Worm (Caenorhabditis elegans): ENCODE measurements around the gene fbxb-85.

DNA sequence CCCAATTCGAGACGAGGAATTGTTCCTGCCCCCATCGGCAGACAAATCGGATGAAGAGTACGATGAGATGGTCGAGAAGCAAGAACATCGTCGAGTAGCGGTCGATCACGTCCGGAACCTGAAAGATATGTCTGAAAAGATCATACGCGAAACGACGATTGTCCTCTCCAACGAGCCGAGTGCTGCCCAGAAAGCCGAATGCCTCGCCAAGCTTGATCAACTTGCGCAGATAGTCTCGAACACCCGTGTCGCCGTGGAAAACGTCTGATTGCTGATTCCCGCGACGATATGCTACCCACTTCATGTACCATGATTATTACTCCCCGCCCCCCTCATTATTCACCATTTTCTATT is 38.3 kb downstream of the fbxb-85 start:
- TF ChIP-seq flt-1 (GFP tag; IDR thresholded peaks at IDR 0.05): no peak
- TF ChIP-seq B0310.2 (tag; optimal IDR thresholded peaks at IDR 0.05): no peak
- TF ChIP-seq tbx-11 (GFP tag; IDR thresholded peaks at IDR 0.05): no peak
- TF ChIP-seq ama-1 (optimal IDR thresholded peaks at IDR 0.05): no peak
- TF ChIP-seq tra-4 (tag; optimal IDR thresholded peaks at IDR 0.05): no peak
- TF ChIP-seq tbx-37 (GFP tag; conservative IDR thresholded peaks at IDR 0.05): no peak
- no peak for TF ChIP-seq hmbx-1 (tag; optimal IDR thresholded peaks at IDR 0.05)
- TF ChIP-seq ceh-13 (GFP tag; optimal IDR thresholded peaks at IDR 0.05): no peak
- no peak for TF ChIP-seq hmg-4 (GFP tag; optimal IDR thresholded peaks at IDR 0.05)
- no peak for TF ChIP-seq ceh-36 (tag; optimal IDR thresholded peaks at IDR 0.05)
- no peak for TF ChIP-seq aly-1 (tag; optimal IDR thresholded peaks at IDR 0.05)
- no peak for TF ChIP-seq sea-1 (GFP tag; conservative IDR thresholded peaks at IDR 0.05)

Measured in whole organism, early embryonic.